Fruit fly (Drosophila melanogaster): ENCODE measurements around the gene CG15725.

dm6 chrX:12662679-12663463 lies 42.8 kb upstream of the CG15725 start:
- TF ChIP-seq psq (optimal IDR thresholded peaks at IDR 0.05) (no peak), ttk (optimal IDR thresholded peaks at IDR 0.05) (no peak), insv (optimal IDR thresholded peaks at IDR 0.05) (no peak), Sin3A (optimal IDR thresholded peaks at IDR 0.05) (no peak), h (optimal IDR thresholded peaks at IDR 0.05) (no peak)

All from Kc167 (cell line).